Fruit fly (Drosophila melanogaster): Measurements from ENCODE around the gene CG4822.

CG4822 gene

DNA sequence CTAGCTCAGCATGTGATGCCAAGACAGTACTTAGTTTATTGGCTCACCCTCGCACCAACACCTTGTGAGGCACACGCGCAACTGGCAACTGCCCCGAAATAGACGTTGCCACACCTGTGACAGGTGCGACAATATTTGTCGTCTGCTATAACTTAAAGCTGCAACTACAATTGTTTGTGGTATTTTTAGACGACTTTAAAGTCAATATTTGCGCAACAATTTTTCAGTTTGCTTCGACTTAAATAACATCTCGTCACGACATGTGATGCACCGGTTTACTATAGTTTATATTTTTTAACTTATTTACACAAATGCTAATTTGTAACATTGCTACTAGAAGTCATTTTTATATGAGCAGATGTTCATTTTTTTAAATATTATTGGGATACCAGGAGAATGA lies 40.4 kb downstream of the CG4822 start (continued):
- no peak for TF ChIP-seq Myb (GFP tag; optimal IDR thresholded peaks at IDR 0.05)
- TF ChIP-seq CG4360 (GFP tag; IDR thresholded peaks at IDR 0.05) = no peak
- no peak for TF ChIP-seq HLH54F (GFP tag; optimal IDR thresholded peaks at IDR 0.05)
- TF ChIP-seq Ptx1 (GFP tag; IDR thresholded peaks at IDR 0.05) = no peak
- TF ChIP-seq CG11247 (GFP tag; IDR thresholded peaks at IDR 0.05) = no peak
- no peak for TF ChIP-seq CG8478 (optimal IDR thresholded peaks at IDR 0.05)
- peak; percentile 29 for TF ChIP-seq cwo (GFP tag; optimal IDR thresholded peaks at IDR 0.05)
- no peak for TF ChIP-seq gsb (GFP tag; IDR thresholded peaks at IDR 0.05)
- TF ChIP-seq Usf (GFP tag; optimal IDR thresholded peaks at IDR 0.05) = no peak
- no peak for TF ChIP-seq CG17612 (GFP tag; IDR thresholded peaks at IDR 0.05)
- no peak for TF ChIP-seq en (GFP tag; optimal IDR thresholded peaks at IDR 0.05)
- peak; percentile 88 for TF ChIP-seq ATbp (GFP tag; optimal IDR thresholded peaks at IDR 0.05)
- no peak for TF ChIP-seq CG9609 (GFP tag; optimal IDR thresholded peaks at IDR 0.05)
- TF ChIP-seq HLHmδ (GFP tag; optimal IDR thresholded peaks at IDR 0.05) = no peak
- TF ChIP-seq CG7271 (tag; optimal IDR thresholded peaks at IDR 0.05) = no peak
- peak; percentile 71 for TF ChIP-seq BtbVII (GFP tag; optimal IDR thresholded peaks at IDR 0.05)
- TF ChIP-seq Tbp (GFP tag; optimal IDR thresholded peaks at IDR 0.05) = no peak
- no peak for TF ChIP-seq pho (GFP tag; optimal IDR thresholded peaks at IDR 0.05)
- TF ChIP-seq eve (GFP tag; optimal IDR thresholded peaks at IDR 0.05) = no peak
- no peak for TF ChIP-seq NC2β (GFP tag; optimal IDR thresholded peaks at IDR 0.05)
- no peak for TF ChIP-seq kay (GFP tag; optimal IDR thresholded peaks at IDR 0.05)
- TF ChIP-seq sob (GFP tag; IDR thresholded peaks at IDR 0.05) = peak; percentile 36; the same call in 1 of the 2 replicates
- no peak for TF ChIP-seq Hey (tag; optimal IDR thresholded peaks at IDR 0.05)
- no peak for TF ChIP-seq CG2202 (tag; optimal IDR thresholded peaks at IDR 0.05)
- TF ChIP-seq CG14860 (GFP tag; IDR thresholded peaks at IDR 0.05; ENCODE audit: partially characterized antibody) = no peak
- TF ChIP-seq CG16863 (GFP tag; optimal IDR thresholded peaks at IDR 0.05) = no peak
- TF ChIP-seq CG31441 (GFP tag; IDR thresholded peaks at IDR 0.05) = peak; percentile 20; the same call in 1 of the 2 replicates
- TF ChIP-seq zfh1 (GFP tag; IDR thresholded peaks at IDR 0.05) = no peak
- no peak for TF ChIP-seq disco-r (GFP tag; optimal IDR thresholded peaks at IDR 0.05)
- peak; percentile 55 for TF ChIP-seq nerfin-1 (tag; optimal IDR thresholded peaks at IDR 0.05)
- TF ChIP-seq Dll (GFP tag; IDR thresholded peaks at IDR 0.05; ENCODE audit: partially characterized antibody) = no peak
- no peak for TF ChIP-seq fd102C (GFP tag; optimal IDR thresholded peaks at IDR 0.05)
- TF ChIP-seq CG5953 (GFP tag; IDR thresholded peaks at IDR 0.05) = no peak
- TF ChIP-seq maf-S (GFP tag; optimal IDR thresholded peaks at IDR 0.05) = no peak
- no peak for TF ChIP-seq CG33213 (GFP tag; optimal IDR thresholded peaks at IDR 0.05)
- TF ChIP-seq CG12299 (tag; optimal IDR thresholded peaks at IDR 0.05) = peak; percentile 57
- TF ChIP-seq Ravus (GFP tag; IDR thresholded peaks at IDR 0.05) = no peak
- peak; percentile 76 for TF ChIP-seq CG6813 (GFP tag; optimal IDR thresholded peaks at IDR 0.05)
- no peak for TF ChIP-seq Abd-B (GFP tag; optimal IDR thresholded peaks at IDR 0.05)
- TF ChIP-seq rib (GFP tag; IDR thresholded peaks at IDR 0.05) = no peak
- TF ChIP-seq CG34224 (GFP tag; IDR thresholded peaks at IDR 0.05; ENCODE audit: partially characterized antibody) = no peak
- no peak for TF ChIP-seq cato (GFP tag; optimal IDR thresholded peaks at IDR 0.05; ENCODE audit: borderline replicate concordance)
- peak; percentile 45 for TF ChIP-seq Fer3 (tag; optimal IDR thresholded peaks at IDR 0.05)
- TF ChIP-seq ato (GFP tag; IDR thresholded peaks at IDR 0.05; ENCODE audit: partially characterized antibody) = no peak
- no peak for TF ChIP-seq slp2 (GFP tag; optimal IDR thresholded peaks at IDR 0.05)
- TF ChIP-seq CG9932 (GFP tag; IDR thresholded peaks at IDR 0.05) = no peak
- TF ChIP-seq Gug (GFP tag; IDR thresholded peaks at IDR 0.05) = no peak
- TF ChIP-seq az2 (GFP tag; optimal IDR thresholded peaks at IDR 0.05) = no peak
- TF ChIP-seq CG7963 (GFP tag; IDR thresholded peaks at IDR 0.05; ENCODE audit: partially characterized antibody) = no peak
- peak; percentile 72 for TF ChIP-seq CG13296 (GFP tag; optimal IDR thresholded peaks at IDR 0.05)
- no peak for TF ChIP-seq Elba2 (GFP tag; optimal IDR thresholded peaks at IDR 0.05)
- TF ChIP-seq CG16813 (GFP tag; IDR thresholded peaks at IDR 0.05; ENCODE audit: partially characterized antibody) = no peak

Data from whole organism, embryonic.